Worm (Caenorhabditis elegans) whole organism, L1 larva: Measurements from ENCODE around the gene clec-224.

Experiments
- F16B12.6 ChIP-seq: fragments of 150-350 bp; optimal IDR thresholded peaks from 2 replicates; lab custom pipeline; 2014; ENCODE audit warnings: missing biosample characterization, missing genetic modification characterization
- fkh-10 ChIP-seq: sonication (generic microtip); optimal IDR thresholded peaks from 2 replicates; lab custom pipeline; 2017; ENCODE audit warnings: missing biosample characterization, missing genetic modification reagents, missing genetic modification characterization
- lin-13 ChIP-seq: fragments of 150-350 bp; optimal IDR thresholded peaks from 2 replicates; lab custom pipeline; 2014; ENCODE audit warnings: missing biosample characterization, missing genetic modification reagents, missing genetic modification characterization
- lin-15B ChIP-seq: fragments of 150-350 bp; sonication (generic microtip); optimal IDR thresholded peaks from 3 replicates; lab custom pipeline; 2014; ENCODE audit warnings: missing biosample characterization, missing genetic modification characterization
- lin-35 ChIP-seq, 2 experiments: fragments of 150-350 bp; optimal IDR thresholded peaks; 2 replicates each; lab custom pipeline; 2014; ENCODE audit warnings: missing biosample characterization in 2 of 2, missing genetic modification characterization in 2 of 2, missing genetic modification reagents in 2 of 2
- nhr-20 ChIP-seq: sonication (generic microtip); optimal IDR thresholded peaks from 2 replicates; lab custom pipeline; 2016; ENCODE audit warnings: mild to moderate bottlenecking, missing genetic modification characterization, missing compliant biosample characterization
- pqm-1 ChIP-seq: sonication (generic microtip); optimal IDR thresholded peaks from 3 replicates; lab custom pipeline; 2017; ENCODE audit warnings: missing biosample characterization, missing genetic modification characterization

ce11 chrV:12194275-12194674 lies 15.0 kb upstream of the clec-224 start, which contains the start of gene ogdh-2:
- no peak for TF ChIP-seq pqm-1
- TF ChIP-seq lin-15B, result no peak
- no peak for TF ChIP-seq F16B12.6 (tag; lab: Kevin White, UChicago)
- TF ChIP-seq lin-13, result no peak
- peak; percentile 65 for TF ChIP-seq nhr-20
- TF ChIP-seq fkh-10 (GFP tag; lab: Kevin White, UChicago), result no peak
- TF ChIP-seq lin-35 (GFP tag; optimal IDR thresholded peaks at IDR 0.05; lab: Kevin White, UChicago), result no peak
